Worm (Caenorhabditis elegans): Measurements from ENCODE around the gene Y105C5A.15.
A peak's percentile ranks its signal among the peaks of the same experiment; 100 is the strongest.
"Not testable (repeated sequence)": the region's sequence is repeated elsewhere in the genome, so short reads cannot be mapped to it uniquely, and the experiment has no call there.

Y105C5A.15 gene

ce11 chrIV:15688524-15689479 is at the start of gene Y105C5A.15:
Y105C5A.15 (plus strand) TSS chrIV:15689201.
- no peak for TF ChIP-seq ref-1 (GFP tag; conservative IDR thresholded peaks at IDR 0.05)

- TF ChIP-seq med-1 (GFP tag; optimal IDR thresholded peaks at IDR 0.05; ENCODE audit: insufficient read depth) (no peak), klf-2 (GFP tag; conservative IDR thresholded peaks at IDR 0.05) (no peak), T22C8.4 (GFP tag; IDR thresholded peaks at IDR 0.05) (no peak)
These were observed 49.8 kb upstream of the Y105C5A.15 start for ce11 chrIV:15639223-15639622.

ce11 chrIV:15640852-15641251 is 48.1 kb upstream of the Y105C5A.15 start, which contains the start of gene Y105C5A.13:
Y105C5A.13 (plus strand) TSS chrIV:15641231.
- TF ChIP-seq ztf-23 (GFP tag; IDR thresholded peaks at IDR 0.05) (no peak), ref-1 (GFP tag; conservative IDR thresholded peaks at IDR 0.05) (no peak), klf-2 (GFP tag; conservative IDR thresholded peaks at IDR 0.05) (no peak), cog-1 (tag; optimal IDR thresholded peaks at IDR 0.05) (no peak), ztf-29 (GFP tag; IDR thresholded peaks at IDR 0.05) (no peak), tab-1 (GFP tag; IDR thresholded peaks at IDR 0.05) (no peak), T22C8.4 (GFP tag; IDR thresholded peaks at IDR 0.05) (no peak), med-1 (GFP tag; optimal IDR thresholded peaks at IDR 0.05; ENCODE audit: insufficient read depth) (no peak), flt-1 (GFP tag; IDR thresholded peaks at IDR 0.05) (no peak)

- not testable (repeated sequence) for TF ChIP-seq klf-2 (GFP tag; conservative IDR thresholded peaks at IDR 0.05); cog-1 (tag; optimal IDR thresholded peaks at IDR 0.05); med-1 (GFP tag; optimal IDR thresholded peaks at IDR 0.05; ENCODE audit: insufficient read depth)
These were observed 47.3 kb upstream of the Y105C5A.15 start, which contains the start of gene Y105C5A.12 for ce11 chrIV:15641699-15642098. Y105C5A.12 (minus strand) TSS chrIV:15641799.

ce11 chrIV:15646418-15647220 is 42.4 kb upstream of the Y105C5A.15 start, which contains the start of the genes Y105C5A.1268 and Y105C5A.1272:
Y105C5A.1268 (minus strand) TSS chrIV:15646468.
Y105C5A.1272 (plus strand) TSS chrIV:15646992.
- TF ChIP-seq flt-1 (GFP tag; IDR thresholded peaks at IDR 0.05) (peak; percentile 61; the same call in 1 of the 2 replicates), cog-1 (tag; optimal IDR thresholded peaks at IDR 0.05) (peak; percentile 64), ztf-23 (GFP tag; IDR thresholded peaks at IDR 0.05) (peak; percentile 41; the same call in 1 of the 2 replicates)

- TF ChIP-seq T22C8.4 (GFP tag; IDR thresholded peaks at IDR 0.05) (no peak), ref-1 (GFP tag; conservative IDR thresholded peaks at IDR 0.05) (no peak), flt-1 (GFP tag; IDR thresholded peaks at IDR 0.05) (no peak), cog-1 (tag; optimal IDR thresholded peaks at IDR 0.05) (no peak), ztf-23 (GFP tag; IDR thresholded peaks at IDR 0.05) (no peak), tab-1 (GFP tag; IDR thresholded peaks at IDR 0.05) (no peak), klf-2 (GFP tag; conservative IDR thresholded peaks at IDR 0.05) (no peak), med-1 (GFP tag; optimal IDR thresholded peaks at IDR 0.05; ENCODE audit: insufficient read depth) (no peak), ztf-29 (GFP tag; IDR thresholded peaks at IDR 0.05) (no peak)
These were observed 40.8 kb upstream of the Y105C5A.15 start for ce11 chrIV:15648245-15648644.

- TF ChIP-seq klf-2 (GFP tag; conservative IDR thresholded peaks at IDR 0.05) (no peak), ref-1 (GFP tag; conservative IDR thresholded peaks at IDR 0.05) (no peak), tab-1 (GFP tag; IDR thresholded peaks at IDR 0.05) (no peak), flt-1 (GFP tag; IDR thresholded peaks at IDR 0.05) (no peak), ztf-23 (GFP tag; IDR thresholded peaks at IDR 0.05) (no peak), T22C8.4 (GFP tag; IDR thresholded peaks at IDR 0.05) (no peak), med-1 (GFP tag; optimal IDR thresholded peaks at IDR 0.05; ENCODE audit: insufficient read depth) (no peak), cog-1 (tag; optimal IDR thresholded peaks at IDR 0.05) (no peak), ztf-29 (GFP tag; IDR thresholded peaks at IDR 0.05) (no peak)
These were observed 30.6 kb upstream of the Y105C5A.15 start for ce11 chrIV:15658444-15658843.

- TF ChIP-seq med-1 (GFP tag; optimal IDR thresholded peaks at IDR 0.05; ENCODE audit: insufficient read depth) (no peak), ref-1 (GFP tag; conservative IDR thresholded peaks at IDR 0.05) (no peak), T22C8.4 (GFP tag; IDR thresholded peaks at IDR 0.05) (no peak), tab-1 (GFP tag; IDR thresholded peaks at IDR 0.05) (no peak), cog-1 (tag; optimal IDR thresholded peaks at IDR 0.05) (no peak)
These were observed 16.0 kb upstream of the Y105C5A.15 start for ce11 chrIV:15672994-15673393.

ce11 chrIV:15681445-15681844 is 7.6 kb upstream of the Y105C5A.15 start, which contains the start of gene Y105C5A.26:
Y105C5A.26 (minus strand) TSS chrIV:15681545.
- TF ChIP-seq ztf-29 (GFP tag; IDR thresholded peaks at IDR 0.05); cog-1 (tag; optimal IDR thresholded peaks at IDR 0.05); tab-1 (GFP tag; IDR thresholded peaks at IDR 0.05): not testable (repeated sequence)

- no peak for TF ChIP-seq med-1 (GFP tag; optimal IDR thresholded peaks at IDR 0.05; ENCODE audit: insufficient read depth)
- no peak for TF ChIP-seq flt-1 (GFP tag; IDR thresholded peaks at IDR 0.05)
- no peak for TF ChIP-seq ref-1 (GFP tag; conservative IDR thresholded peaks at IDR 0.05)
- no peak for TF ChIP-seq ztf-23 (GFP tag; IDR thresholded peaks at IDR 0.05)
- TF ChIP-seq ztf-29 (GFP tag; IDR thresholded peaks at IDR 0.05) = no peak
- TF ChIP-seq klf-2 (GFP tag; conservative IDR thresholded peaks at IDR 0.05) = no peak
- no peak for TF ChIP-seq cog-1 (tag; optimal IDR thresholded peaks at IDR 0.05)
- TF ChIP-seq T22C8.4 (GFP tag; IDR thresholded peaks at IDR 0.05) = no peak
- TF ChIP-seq tab-1 (GFP tag; IDR thresholded peaks at IDR 0.05) = no peak
These were observed 4.5 kb upstream of the Y105C5A.15 start for ce11 chrIV:15684521-15684920.
